Fruit fly (Drosophila melanogaster) whole organism, embryonic: ENCODE measurements around the gene foi.

Experiments used
- Atf6 ChIP-seq: fragments of 200-800 bp; sonication (Bioruptor generic); IDR thresholded peaks from 2 replicates; pipeline ENCODE4 v1.3.6; 2022; ENCODE audit warnings: missing biosample characterization, missing genetic modification characterization
- Awh ChIP-seq: fragments of 200-800 bp; sonication (Bioruptor generic); IDR thresholded peaks from 2 replicates; pipeline ENCODE4, ENCODE4 v1.3.6; 2022; ENCODE audit warnings: missing biosample characterization, missing genetic modification characterization
- CG10209 ChIP-seq: fragments of 200-800 bp; sonication (Bioruptor generic); optimal IDR thresholded peaks from 3 replicates; lab custom pipeline; 2017; ENCODE audit warnings: missing biosample characterization, mild to moderate bottlenecking, missing genetic modification characterization, missing genetic modification reagents
- CG10274 ChIP-seq: fragments of 200-800 bp; sonication (Bioruptor generic); optimal IDR thresholded peaks from 3 replicates; lab custom pipeline; 2017; ENCODE audit warnings: missing biosample characterization, mild to moderate bottlenecking, missing genetic modification characterization
- CG11456 ChIP-seq: fragments of 200-800 bp; sonication (Bioruptor generic); IDR thresholded peaks from 3 replicates; pipeline ENCODE4 v1.3.6; 2022; ENCODE audit warnings: missing biosample characterization, missing genetic modification characterization
- CG11723 ChIP-seq: fragments of 200-800 bp; sonication (Bioruptor generic); optimal IDR thresholded peaks from 2 replicates; lab custom pipeline; 2017; ENCODE audit warnings: missing biosample characterization, mild to moderate bottlenecking, missing genetic modification characterization
- CG12071 ChIP-seq: fragments of 200-800 bp; sonication (Bioruptor generic); optimal IDR thresholded peaks from 3 replicates; lab custom pipeline; 2018; ENCODE audit warnings: missing biosample characterization, mild to moderate bottlenecking, missing genetic modification characterization
- CG12219 ChIP-seq: fragments of 200-800 bp; sonication (Bioruptor generic); optimal IDR thresholded peaks from 3 replicates; lab custom pipeline; 2018; ENCODE audit warnings: missing biosample characterization, mild to moderate bottlenecking, missing genetic modification characterization
- CG13624 ChIP-seq: fragments of 200-800 bp; sonication (Bioruptor generic); optimal IDR thresholded peaks from 2 replicates; lab custom pipeline; 2016; ENCODE audit warnings: missing biosample characterization, missing genetic modification characterization
- CG13775 ChIP-seq: fragments of 200-800 bp; sonication (Bioruptor generic); optimal IDR thresholded peaks from 3 replicates; lab custom pipeline; 2017; ENCODE audit warnings: missing biosample characterization, mild to moderate bottlenecking, missing genetic modification characterization
- CG14441 ChIP-seq: fragments of 200-800 bp; sonication (Bioruptor generic); IDR thresholded peaks from 2 replicates; pipeline ENCODE4 v1.3.6; 2022; ENCODE audit warnings: missing biosample characterization, missing genetic modification characterization
- CG17912 ChIP-seq: fragments of 200-800 bp; sonication (Bioruptor generic); optimal IDR thresholded peaks from 2 replicates; lab custom pipeline; 2018; ENCODE audit warnings: missing biosample characterization, mild to moderate bottlenecking, missing genetic modification characterization
- CG18599 ChIP-seq: fragments of 200-800 bp; sonication (Bioruptor generic); optimal IDR thresholded peaks from 3 replicates; lab custom pipeline; 2017; ENCODE audit warnings: missing biosample characterization, missing genetic modification characterization, mild to moderate bottlenecking, moderate library complexity, missing genetic modification reagents
- CG2120 ChIP-seq: fragments of 200-800 bp; sonication (Bioruptor generic); optimal IDR thresholded peaks from 3 replicates; lab custom pipeline; 2016; ENCODE audit warnings: missing biosample characterization, missing genetic modification characterization
- CG4328 ChIP-seq: fragments of 200-800 bp; sonication (Bioruptor generic); optimal IDR thresholded peaks from 3 replicates; lab custom pipeline; 2017; ENCODE audit warnings: missing biosample characterization, missing genetic modification reagents, missing genetic modification characterization
- CG5180 ChIP-seq: fragments of 200-800 bp; sonication (Bioruptor generic); optimal IDR thresholded peaks from 3 replicates; lab custom pipeline; 2017; ENCODE audit warnings: missing biosample characterization, missing genetic modification characterization, mild to moderate bottlenecking, moderate library complexity, missing genetic modification reagents
- CG6813 ChIP-seq: fragments of 200-800 bp; sonication (Bioruptor generic); optimal IDR thresholded peaks from 2 replicates; lab custom pipeline; 2017; ENCODE audit warnings: missing biosample characterization, missing genetic modification characterization, mild to moderate bottlenecking, moderate library complexity, missing genetic modification reagents
- Camta ChIP-seq: fragments of 200-800 bp; sonication (Bioruptor generic); optimal IDR thresholded peaks from 2 replicates; lab custom pipeline; 2016; ENCODE audit warnings: missing biosample characterization, missing genetic modification characterization
- CrebB ChIP-seq: fragments of 200-800 bp; sonication (Bioruptor generic); optimal IDR thresholded peaks from 3 replicates; lab custom pipeline; 2018; ENCODE audit warnings: missing biosample characterization, mild to moderate bottlenecking, missing genetic modification characterization
- D ChIP-seq, 2 experiments: fragments of 200-800 bp in 1 of 2; fragments of >200 bp in 1 of 2; sonication (Bioruptor generic) in 1 of 2; optimal IDR thresholded peaks; 2 replicates in 1 of 2; 3 replicates in 1 of 2; lab custom pipeline; 2017; ENCODE audit warnings: mild to moderate bottlenecking in 1 of 2, missing biosample characterization in 1 of 2, missing genetic modification characterization in 1 of 2, missing genetic modification reagents in 1 of 2
- Deaf1 ChIP-seq: fragments of 200-800 bp; optimal IDR thresholded peaks from 3 replicates; lab custom pipeline; 2019; ENCODE audit warnings: missing biosample characterization, mild to moderate bottlenecking, missing genetic modification characterization, moderate library complexity
- Fer2 ChIP-seq: fragments of 200-800 bp; sonication (Bioruptor generic); optimal IDR thresholded peaks from 2 replicates; lab custom pipeline; 2018; ENCODE audit warnings: missing biosample characterization, mild to moderate bottlenecking, missing genetic modification characterization, moderate library complexity
- Fer3 ChIP-seq: fragments of 200-800 bp; sonication (Bioruptor generic); optimal IDR thresholded peaks from 2 replicates; lab custom pipeline; 2018; ENCODE audit warnings: missing biosample characterization, mild to moderate bottlenecking, missing genetic modification characterization, moderate library complexity
- H15 ChIP-seq: fragments of 200-800 bp; sonication (Bioruptor generic); IDR thresholded peaks from 3 replicates; pipeline ENCODE4 v1.3.6; 2022; ENCODE audit warnings: missing biosample characterization, missing genetic modification characterization
- HLH4C ChIP-seq: fragments of 200-800 bp; sonication (Bioruptor generic); IDR thresholded peaks from 3 replicates; pipeline ENCODE4 v1.3.6; 2022; ENCODE audit warnings: missing biosample characterization, missing genetic modification characterization; ENCODE audit not compliant: partially characterized antibody
- Hmr ChIP-seq: fragments of 200-800 bp; sonication (Bioruptor generic); optimal IDR thresholded peaks from 3 replicates; lab custom pipeline; 2017; ENCODE audit warnings: mild to moderate bottlenecking, missing biosample characterization, missing genetic modification reagents, missing genetic modification characterization
- MTF-1 ChIP-seq: fragments of 200-800 bp; sonication (Bioruptor generic); optimal IDR thresholded peaks from 2 replicates; lab custom pipeline; 2018; ENCODE audit warnings: missing biosample characterization, mild to moderate bottlenecking, missing genetic modification characterization, borderline replicate concordance
- Mes4 ChIP-seq: fragments of 200-800 bp; sonication (Bioruptor generic); optimal IDR thresholded peaks from 2 replicates; lab custom pipeline; 2016; ENCODE audit warnings: missing biosample characterization, missing genetic modification characterization
- NC2α ChIP-seq: fragments of 200-800 bp; sonication (Bioruptor generic); optimal IDR thresholded peaks from 2 replicates; lab custom pipeline; 2016; ENCODE audit warnings: missing biosample characterization, missing genetic modification characterization
- NK7.1 ChIP-seq: fragments of 200-800 bp; sonication (Bioruptor generic); optimal IDR thresholded peaks from 3 replicates; lab custom pipeline; 2016; ENCODE audit warnings: missing biosample characterization, missing genetic modification characterization
- Side ChIP-seq: fragments of 200-800 bp; sonication (Bioruptor generic); optimal IDR thresholded peaks from 2 replicates; lab custom pipeline; 2016; ENCODE audit warnings: missing biosample characterization, missing genetic modification characterization
- amos ChIP-seq: fragments of 200-800 bp; sonication (Bioruptor generic); IDR thresholded peaks from 2 replicates; pipeline ENCODE4 v1.3.6; 2022; ENCODE audit warnings: missing biosample characterization, missing genetic modification characterization; ENCODE audit not compliant: partially characterized antibody
- az2 ChIP-seq: fragments of 200-800 bp; sonication (Bioruptor generic); optimal IDR thresholded peaks from 3 replicates; lab custom pipeline; 2016; ENCODE audit warnings: missing biosample characterization, missing genetic modification characterization
- bab2 ChIP-seq: fragments of 200-800 bp; sonication (Bioruptor generic); optimal IDR thresholded peaks from 2 replicates; lab custom pipeline; 2016; ENCODE audit warnings: missing biosample characterization, missing genetic modification characterization
- caup ChIP-seq: fragments of 200-800 bp; sonication (Bioruptor generic); optimal IDR thresholded peaks from 3 replicates; lab custom pipeline; 2017; ENCODE audit warnings: missing biosample characterization, mild to moderate bottlenecking, missing genetic modification characterization, moderate library complexity; ENCODE audit not compliant: severe bottlenecking
- dmrt99B ChIP-seq: fragments of 200-800 bp; sonication (Bioruptor generic); optimal IDR thresholded peaks from 2 replicates; lab custom pipeline; 2018; ENCODE audit warnings: missing biosample characterization, mild to moderate bottlenecking, missing genetic modification characterization, moderate library complexity
- ind ChIP-seq: fragments of 200-800 bp; sonication (Bioruptor generic); optimal IDR thresholded peaks from 3 replicates; lab custom pipeline; 2016; ENCODE audit warnings: missing biosample characterization, missing genetic modification characterization
- lbe ChIP-seq: fragments of 200-800 bp; sonication (Bioruptor generic); optimal IDR thresholded peaks from 2 replicates; lab custom pipeline; 2016; ENCODE audit warnings: missing biosample characterization, mild to moderate bottlenecking, missing genetic modification characterization
- maf-S ChIP-seq: fragments of 200-800 bp; sonication (Bioruptor generic); optimal IDR thresholded peaks from 2 replicates; lab custom pipeline; 2016; ENCODE audit warnings: missing biosample characterization, missing genetic modification characterization
- pho ChIP-seq: fragments of 200-800 bp; sonication (Bioruptor generic); optimal IDR thresholded peaks from 2 replicates; lab custom pipeline; 2016; ENCODE audit warnings: missing biosample characterization, missing genetic modification characterization
- pnt ChIP-seq: fragments of 200-800 bp; sonication (Bioruptor generic); optimal IDR thresholded peaks from 3 replicates; lab custom pipeline; 2016; ENCODE audit warnings: missing biosample characterization, missing genetic modification characterization
- rib ChIP-seq: fragments of 200-800 bp; sonication (Bioruptor generic); IDR thresholded peaks from 2 replicates; pipeline ENCODE4 v1.3.6; 2022; ENCODE audit warnings: missing biosample characterization, missing genetic modification characterization
- sc ChIP-seq, 3 experiments: fragments of >200 bp in 2 of 3; fragments of 200-800 bp in 1 of 3; sonication (Bioruptor generic) in 1 of 3; optimal IDR thresholded peaks; 2 replicates in 2 of 3; 3 replicates in 1 of 3; lab custom pipeline; 2017; ENCODE audit warnings: mild to moderate bottlenecking in 1 of 3, missing biosample characterization in 1 of 3, missing genetic modification characterization in 1 of 3, missing genetic modification reagents in 1 of 3
- sna ChIP-seq: fragments of 200-800 bp; sonication (Bioruptor generic); IDR thresholded peaks from 2 replicates; pipeline ENCODE4 v1.3.6; 2022; ENCODE audit warnings: missing biosample characterization, missing genetic modification characterization; ENCODE audit not compliant: partially characterized antibody
- tx ChIP-seq: fragments of 200-800 bp; sonication (Bioruptor generic); optimal IDR thresholded peaks from 2 replicates; lab custom pipeline; 2016; ENCODE audit warnings: missing biosample characterization, missing genetic modification characterization
- vvl ChIP-seq: fragments of 200-800 bp; sonication (Bioruptor generic); IDR thresholded peaks from 2 replicates; pipeline ENCODE4 v1.3.6; 2022; ENCODE audit warnings: missing biosample characterization, missing genetic modification characterization
- z ChIP-seq: fragments of 200-800 bp; sonication (Bioruptor generic); IDR thresholded peaks from 3 replicates; pipeline ENCODE4 v1.3.6; 2022; ENCODE audit warnings: missing biosample characterization, missing genetic modification characterization
- zfh1 ChIP-seq: fragments of 200-800 bp; sonication (Bioruptor generic); IDR thresholded peaks from 3 replicates; pipeline ENCODE4 v1.3.6; 2022; ENCODE audit warnings: missing biosample characterization, missing genetic modification characterization
- zfh2 ChIP-seq: fragments of 200-800 bp; sonication (Bioruptor generic); optimal IDR thresholded peaks from 2 replicates; lab custom pipeline; 2016; ENCODE audit warnings: missing biosample characterization, missing genetic modification characterization

Gene foi

dm6 chr3L:8584086-8584485 is 59.0 kb downstream of the foi start (continued):
- TF ChIP-seq Deaf1 (tag; lab: Kevin White, UChicago) (no peak), HLH4C (no peak), CG6813 (GFP tag; lab: Kevin White, UChicago) (peak; percentile 39), CG2120 (GFP tag; lab: Kevin White, UChicago) (peak; percentile 22), CG10209 (peak; percentile 51), Awh (GFP tag; lab: Robert Waterston, UW) (peak; percentile 60), MTF-1 (peak; percentile 41), Fer2 (tag; lab: Kevin White, UChicago) (peak; percentile 3), Side (peak; percentile 44), H15 (GFP tag; lab: Robert Waterston, UW) (no peak), CG12219 (GFP tag; lab: Kevin White, UChicago) (peak; percentile 31), vvl (GFP tag; lab: Robert Waterston, UW) (peak; percentile 45; the same call in 1 of the 2 replicates), NK7.1 (GFP tag; lab: Kevin White, UChicago) (peak; percentile 49), sc (optimal IDR thresholded peaks at IDR 0.05; lab: Kevin White, UChicago) (no peak), sc (GFP tag; optimal IDR thresholded peaks at IDR 0.05; lab: Kevin White, UChicago) (no peak), Hmr (GFP tag; lab: Kevin White, UChicago) (peak; percentile 82), Camta (peak; percentile 7), lbe (GFP tag; lab: Kevin White, UChicago) (no peak), amos (no peak), Fer3 (tag; lab: Kevin White, UChicago) (peak; percentile 42), CG11723 (GFP tag; lab: Kevin White, UChicago) (no peak), bab2 (GFP tag; lab: Kevin White, UChicago) (peak; percentile 28), sna (GFP tag; lab: Robert Waterston, UW) (no peak), caup (GFP tag; lab: Kevin White, UChicago) (peak; percentile 69), Mes4 (GFP tag; lab: Kevin White, UChicago) (peak; percentile 11), pnt (GFP tag; lab: Kevin White, UChicago) (peak; percentile 12), CG5180 (GFP tag; lab: Kevin White, UChicago) (peak; percentile 31), CG4328 (GFP tag; lab: Kevin White, UChicago) (peak; percentile 23), maf-S (GFP tag; lab: Kevin White, UChicago) (peak; percentile 1), az2 (GFP tag; lab: Kevin White, UChicago) (no peak), D (optimal IDR thresholded peaks at IDR 0.05; lab: Kevin White, UChicago) (no peak), D (GFP tag; optimal IDR thresholded peaks at IDR 0.05; lab: Kevin White, UChicago) (peak; percentile 27), dmrt99B (peak; percentile 56), CrebB (tag; lab: Kevin White, UChicago) (peak; percentile 0), zfh1 (GFP tag; lab: Robert Waterston, UW) (no peak), rib (GFP tag; lab: Robert Waterston, UW) (0 out of 2 replicates have a peak, but pooled peaks have one; percentile 31), CG18599 (peak; percentile 74), CG14441 (GFP tag; lab: Robert Waterston, UW) (peak; percentile 23; the same call in 1 of the 2 replicates), ind (GFP tag; lab: Kevin White, UChicago) (no peak), tx (GFP tag; lab: Kevin White, UChicago) (no peak), CG17912 (GFP tag; lab: Kevin White, UChicago) (no peak), zfh2 (GFP tag; lab: Kevin White, UChicago) (no peak), CG10274 (GFP tag; lab: Kevin White, UChicago) (no peak), CG13624 (GFP tag; lab: Kevin White, UChicago) (peak; percentile 30), Atf6 (GFP tag; lab: Robert Waterston, UW) (peak; percentile 79), pho (GFP tag; lab: Kevin White, UChicago) (peak; percentile 12), CG12071 (GFP tag; lab: Kevin White, UChicago) (peak; percentile 75), CG11456 (GFP tag; lab: Robert Waterston, UW) (0 out of 3 replicates have a peak, but pooled peaks have one; percentile 41), NC2α (GFP tag; lab: Kevin White, UChicago) (peak; percentile 13), z (no peak), CG13775 (GFP tag; lab: Kevin White, UChicago) (no peak)
